Worm (Caenorhabditis elegans) whole organism, L3 larva: ENCODE results near the gene tmed-1.

Experiments used
- R02D3.7 ChIP-seq: fragments of 150-350 bp; optimal IDR thresholded peaks from 2 replicates; lab custom pipeline; 2014; ENCODE audit warnings: missing biosample characterization, missing genetic modification characterization
- ama-1 ChIP-seq: fragments of 150-350 bp; optimal IDR thresholded peaks from 2 replicates; lab custom pipeline; 2018
- ceh-28 ChIP-seq: fragments of 150-350 bp; optimal IDR thresholded peaks from 2 replicates; lab custom pipeline; 2014; ENCODE audit warnings: missing biosample characterization, missing genetic modification reagents, missing genetic modification characterization
- ceh-82 ChIP-seq: fragments of 150-350 bp; optimal IDR thresholded peaks from 2 replicates; lab custom pipeline; 2014; ENCODE audit warnings: missing biosample characterization, missing genetic modification characterization
- ceh-9 ChIP-seq: sonication (generic microtip); optimal IDR thresholded peaks from 2 replicates; lab custom pipeline; 2018; ENCODE audit warnings: missing biosample characterization, missing genetic modification characterization
- daf-12 ChIP-seq: fragments of 150-350 bp; optimal IDR thresholded peaks from 2 replicates; lab custom pipeline; 2014; ENCODE audit warnings: missing biosample characterization, missing genetic modification reagents, missing genetic modification characterization
- egl-27 ChIP-seq: sonication (generic microtip); optimal IDR thresholded peaks from 4 replicates; lab custom pipeline; 2017; ENCODE audit warnings: missing biosample characterization, missing genetic modification reagents, missing genetic modification characterization
- egl-5 ChIP-seq: fragments of 150-350 bp; optimal IDR thresholded peaks from 2 replicates; lab custom pipeline; 2017; ENCODE audit warnings: missing biosample characterization, missing genetic modification reagents, missing genetic modification characterization, inconsistent platforms
- elt-1 ChIP-seq: fragments of 150-350 bp; optimal IDR thresholded peaks from 2 replicates; lab custom pipeline; 2014; ENCODE audit warnings: missing biosample characterization, missing genetic modification characterization
- elt-2 ChIP-seq: sonication (generic microtip); optimal IDR thresholded peaks from 2 replicates; lab custom pipeline; 2016; ENCODE audit warnings: missing genetic modification reagents, mild to moderate bottlenecking, missing genetic modification characterization, missing compliant biosample characterization
- elt-3 ChIP-seq, 3 experiments: fragments of 150-350 bp in 1 of 3; sonication (generic microtip) in 2 of 3; optimal IDR thresholded peaks; 2 replicates in 2 of 3; 4 replicates in 1 of 3; lab custom pipeline; 2014 to 2017; ENCODE audit warnings: missing biosample characterization in 3 of 3, missing genetic modification characterization in 3 of 3
- eor-1 ChIP-seq, 2 experiments: fragments of 150-350 bp; optimal IDR thresholded peaks; 2 replicates each; lab custom pipeline; 2014 to 2018; ENCODE audit warnings: missing biosample characterization in 2 of 2, missing genetic modification characterization in 2 of 2
- fkh-10 ChIP-seq: sonication (generic microtip); optimal IDR thresholded peaks from 2 replicates; lab custom pipeline; 2017; ENCODE audit warnings: missing biosample characterization, missing genetic modification reagents, missing genetic modification characterization
- fkh-2 ChIP-seq: fragments of 150-350 bp; optimal IDR thresholded peaks from 2 replicates; lab custom pipeline; 2014; ENCODE audit warnings: missing biosample characterization, missing genetic modification reagents, missing genetic modification characterization
- fos-1 ChIP-seq: fragments of 150-350 bp; optimal IDR thresholded peaks from 2 replicates; lab custom pipeline; 2014; ENCODE audit warnings: missing biosample characterization, missing genetic modification characterization
- hmg-11 ChIP-seq: sonication (generic microtip); optimal IDR thresholded peaks from 2 replicates; lab custom pipeline; 2016; ENCODE audit warnings: missing genetic modification characterization, missing compliant biosample characterization
- jun-1 ChIP-seq: fragments of 150-350 bp; optimal IDR thresholded peaks from 2 replicates; lab custom pipeline; 2014; ENCODE audit warnings: missing biosample characterization, missing genetic modification reagents, missing genetic modification characterization
- lin-15B ChIP-seq: fragments of 150-350 bp; optimal IDR thresholded peaks from 2 replicates; lab custom pipeline; 2014; ENCODE audit warnings: missing biosample characterization, missing genetic modification characterization
- lin-39 ChIP-seq: fragments of 150-350 bp; optimal IDR thresholded peaks from 2 replicates; lab custom pipeline; 2018; ENCODE audit warnings: missing biosample characterization, missing genetic modification reagents, missing genetic modification characterization
- lsy-12 ChIP-seq: sonication (generic microtip); optimal IDR thresholded peaks from 2 replicates; lab custom pipeline; 2016; ENCODE audit warnings: mild to moderate bottlenecking, missing genetic modification characterization, missing compliant biosample characterization
- mdl-1 ChIP-seq: fragments of 150-350 bp; optimal IDR thresholded peaks from 2 replicates; lab custom pipeline; 2014; ENCODE audit warnings: missing biosample characterization, missing genetic modification characterization
- mml-1 ChIP-seq: fragments of 150-350 bp; sonication (generic microtip); optimal IDR thresholded peaks from 3 replicates; lab custom pipeline; 2014; ENCODE audit warnings: missing biosample characterization, missing genetic modification characterization
- nfya-1 ChIP-seq: sonication (generic microtip); optimal IDR thresholded peaks from 2 replicates; lab custom pipeline; 2017; ENCODE audit warnings: missing genetic modification characterization, mild to moderate bottlenecking, missing compliant biosample characterization, antibody characterized with exemption, moderate library complexity; ENCODE audit not compliant: insufficient read depth
- nhr-11 ChIP-seq: fragments of 150-350 bp; optimal IDR thresholded peaks from 2 replicates; lab custom pipeline; 2014; ENCODE audit warnings: missing biosample characterization, missing genetic modification characterization
- nhr-12 ChIP-seq: fragments of 150-350 bp; optimal IDR thresholded peaks from 2 replicates; lab custom pipeline; 2014; ENCODE audit warnings: missing biosample characterization, missing genetic modification characterization
- nhr-23 ChIP-seq: fragments of 150-350 bp; optimal IDR thresholded peaks from 2 replicates; lab custom pipeline; 2014; ENCODE audit warnings: missing biosample characterization, missing genetic modification reagents, missing genetic modification characterization
- nhr-25 ChIP-seq: sonication (generic microtip); optimal IDR thresholded peaks from 2 replicates; lab custom pipeline; 2017; ENCODE audit warnings: missing biosample characterization, missing genetic modification characterization
- nhr-28 ChIP-seq: fragments of 150-350 bp; optimal IDR thresholded peaks from 2 replicates; lab custom pipeline; 2014; ENCODE audit warnings: missing biosample characterization, missing genetic modification characterization
- nhr-43 ChIP-seq: sonication (generic microtip); optimal IDR thresholded peaks from 2 replicates; lab custom pipeline; 2016; ENCODE audit warnings: mild to moderate bottlenecking, missing genetic modification characterization, missing compliant biosample characterization; ENCODE audit not compliant: poor library complexity, severe bottlenecking
- nhr-67 ChIP-seq: fragments of 150-350 bp; optimal IDR thresholded peaks from 2 replicates; lab custom pipeline; 2014; ENCODE audit warnings: missing biosample characterization, missing genetic modification characterization
- nhr-77 ChIP-seq: fragments of 150-350 bp; optimal IDR thresholded peaks from 2 replicates; lab custom pipeline; 2014; ENCODE audit warnings: missing biosample characterization, missing genetic modification characterization
- pha-4 ChIP-seq: fragments of 150-350 bp; optimal IDR thresholded peaks from 2 replicates; lab custom pipeline; 2014; ENCODE audit warnings: missing biosample characterization, missing genetic modification reagents, missing genetic modification characterization
- sea-2 ChIP-seq: fragments of 150-350 bp; sonication (generic microtip); optimal IDR thresholded peaks from 4 replicates; lab custom pipeline; 2014; ENCODE audit warnings: missing biosample characterization, missing genetic modification reagents, missing genetic modification characterization
- skn-1 ChIP-seq: fragments of 150-350 bp; optimal IDR thresholded peaks from 2 replicates; lab custom pipeline; 2014; ENCODE audit warnings: missing biosample characterization, missing genetic modification characterization
- snpc-4 ChIP-seq: fragments of 150-350 bp; optimal IDR thresholded peaks from 2 replicates; lab custom pipeline; 2014; ENCODE audit warnings: missing biosample characterization, missing genetic modification characterization
- unc-39 ChIP-seq: sonication (generic microtip); optimal IDR thresholded peaks from 4 replicates; lab custom pipeline; 2017; ENCODE audit warnings: missing biosample characterization, missing genetic modification characterization
- unc-62 ChIP-seq: fragments of 150-350 bp; sonication (generic microtip); optimal IDR thresholded peaks from 4 replicates; lab custom pipeline; 2014; ENCODE audit warnings: missing biosample characterization, missing genetic modification reagents, missing genetic modification characterization
- zag-1 ChIP-seq: fragments of 150-350 bp; optimal IDR thresholded peaks from 2 replicates; lab custom pipeline; 2014; ENCODE audit warnings: missing biosample characterization, missing genetic modification characterization
- ztf-11 ChIP-seq: fragments of 150-350 bp; optimal IDR thresholded peaks from 2 replicates; lab custom pipeline; 2014; ENCODE audit warnings: missing biosample characterization, missing genetic modification characterization
- ztf-4 ChIP-seq: fragments of 150-350 bp; optimal IDR thresholded peaks from 2 replicates; lab custom pipeline; 2014; ENCODE audit warnings: missing biosample characterization, missing genetic modification characterization

The tmed-1 gene

DNA sequence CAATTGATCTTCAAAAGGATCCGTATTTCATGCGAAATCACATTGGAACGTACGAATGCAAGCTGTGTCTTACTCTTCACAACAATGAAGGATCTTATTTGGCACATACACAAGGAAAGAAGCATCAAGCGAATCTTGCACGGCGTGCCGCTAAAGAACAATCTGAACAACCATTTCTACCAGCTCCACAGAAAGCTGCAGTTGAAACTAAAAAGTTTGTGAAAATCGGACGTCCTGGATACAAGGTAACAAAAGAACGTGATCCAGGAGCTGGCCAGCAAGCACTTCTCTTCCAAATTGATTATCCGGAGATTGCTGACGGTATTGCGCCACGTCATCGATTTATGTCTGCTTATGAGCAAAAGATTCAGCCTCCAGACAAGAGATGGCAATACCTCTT lies 6.6 kb upstream of the tmed-1 start:
- TF ChIP-seq fkh-10 (no peak), ztf-11 (tag; lab: Kevin White, UChicago) (no peak), ama-1 (lab: Kevin White, UChicago) (peak; percentile 25), elt-1 (no peak), ceh-82 (tag; lab: Kevin White, UChicago) (no peak)

DNA sequence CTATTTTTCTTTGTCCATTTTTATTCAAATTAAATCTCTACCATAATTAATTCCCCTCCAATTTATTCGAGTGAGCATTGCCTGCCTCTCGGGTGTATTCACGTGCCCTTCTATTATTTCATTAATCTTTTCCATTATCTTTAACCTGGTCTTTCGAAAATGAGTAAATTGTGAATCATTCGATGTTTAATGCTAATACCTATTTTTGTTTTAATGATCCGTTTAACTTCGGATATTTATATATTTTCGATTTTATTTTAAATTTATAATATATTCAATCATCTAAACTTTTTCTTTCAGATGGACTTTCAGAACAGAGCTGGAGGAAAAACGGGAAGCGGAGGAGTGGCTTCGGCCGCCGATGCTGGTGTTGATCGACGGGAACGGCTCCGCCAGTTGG lies 6.2 kb upstream of the tmed-1 start, which contains the start of gene repo-1:
repo-1 (plus strand) TSS at position 301 of the 400 bp plus-strand sequence.
- no peak for TF ChIP-seq nhr-77
- TF ChIP-seq elt-2 (tag; lab: Kevin White, UChicago): no peak
- no peak for TF ChIP-seq nhr-43 (tag; lab: Kevin White, UChicago)
- no peak for TF ChIP-seq daf-12 (tag; lab: Kevin White, UChicago)
- TF ChIP-seq fkh-10: no peak
- TF ChIP-seq lin-39: no peak
- no peak for TF ChIP-seq egl-5 (tag; lab: Kevin White, UChicago)
- TF ChIP-seq ama-1 (lab: Kevin White, UChicago): no peak
- TF ChIP-seq ztf-4 (tag; lab: Kevin White, UChicago): no peak
- no peak for TF ChIP-seq sea-2 (GFP tag; lab: Kevin White, UChicago)
- TF ChIP-seq ceh-9 (tag; lab: Kevin White, UChicago): no peak
- TF ChIP-seq mml-1: no peak
- no peak for TF ChIP-seq fkh-2 (tag; lab: Kevin White, UChicago)

DNA sequence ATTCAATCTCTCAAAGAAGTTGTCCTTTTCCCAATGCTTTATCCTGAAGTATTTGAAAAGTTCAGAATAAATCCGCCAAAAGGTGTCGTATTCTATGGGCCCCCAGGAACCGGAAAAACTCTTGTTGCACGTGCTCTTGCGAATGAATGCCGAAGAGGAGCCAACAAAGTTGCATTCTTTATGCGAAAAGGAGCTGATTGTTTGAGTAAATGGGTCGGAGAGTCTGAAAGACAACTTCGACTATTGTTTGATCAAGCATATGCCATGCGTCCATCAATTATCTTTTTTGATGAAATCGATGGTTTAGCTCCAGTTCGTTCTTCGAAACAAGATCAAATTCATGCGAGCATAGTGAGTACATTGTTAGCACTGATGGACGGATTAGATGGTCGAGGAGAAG lies 2.8 kb upstream of the tmed-1 start:
- TF ChIP-seq fkh-10 (no peak), jun-1 (tag; lab: Kevin White, UChicago) (no peak), hmg-11 (tag; lab: Kevin White, UChicago) (no peak), egl-27 (no peak), ceh-82 (tag; lab: Kevin White, UChicago) (no peak), skn-1 (tag; lab: Kevin White, UChicago) (no peak), nhr-25 (tag; lab: Kevin White, UChicago) (no peak), ztf-11 (tag; lab: Kevin White, UChicago) (no peak), eor-1 (tag; optimal IDR thresholded peaks at IDR 0.05; lab: Kevin White, UChicago) (no peak), egl-5 (tag; lab: Kevin White, UChicago) (no peak), mml-1 (no peak), ceh-9 (tag; lab: Kevin White, UChicago) (no peak), nhr-28 (no peak), unc-39 (no peak), elt-1 (no peak), ama-1 (lab: Kevin White, UChicago) (no peak), nhr-77 (no peak), nhr-12 (no peak), zag-1 (tag; lab: Kevin White, UChicago) (no peak)

DNA sequence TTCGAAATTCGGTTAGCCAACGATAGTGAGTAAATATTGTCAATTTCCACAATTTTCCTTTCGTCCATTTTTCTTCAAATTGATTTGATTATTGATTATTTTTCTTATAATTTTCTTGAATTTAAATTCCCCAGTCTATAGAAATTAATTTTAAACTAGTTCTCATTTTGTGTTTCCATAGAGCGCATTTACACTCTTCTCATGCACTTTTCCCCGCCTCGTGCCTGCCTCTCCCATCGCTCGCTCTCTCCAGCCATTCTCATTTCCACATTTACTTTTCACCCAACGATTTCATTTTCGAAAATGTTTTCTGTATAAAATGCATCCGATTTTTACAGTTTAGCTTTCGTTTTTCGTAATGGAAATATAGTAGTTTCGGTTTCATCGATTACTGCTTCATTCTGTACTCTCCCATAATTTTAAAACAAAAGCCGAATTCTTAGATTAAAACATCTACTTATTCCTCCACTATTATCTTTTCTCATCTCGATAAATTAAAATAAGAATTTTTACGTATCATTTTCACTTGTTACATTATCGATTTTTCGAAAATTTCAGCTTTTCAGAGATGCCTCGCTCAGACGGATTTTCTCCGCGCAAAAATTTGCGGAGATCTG lies 1.1 kb upstream of the tmed-1 start, which contains the start of gene lex-1:
lex-1 (plus strand) TSS at position 567 of the 617 bp plus-strand sequence.
- TF ChIP-seq pha-4: peak; percentile 77
- peak; percentile 42 for TF ChIP-seq egl-5 (tag; lab: Kevin White, UChicago)
- peak; percentile 17 for TF ChIP-seq hmg-11 (tag; lab: Kevin White, UChicago)
- TF ChIP-seq snpc-4 (tag; lab: Kevin White, UChicago): peak; percentile 22
- no peak for TF ChIP-seq mml-1
- TF ChIP-seq elt-3 (tag; optimal IDR thresholded peaks at IDR 0.05; lab: Kevin White, UChicago): no peak
- TF ChIP-seq lin-15B: peak; percentile 84
- no peak for TF ChIP-seq fos-1
- no peak for TF ChIP-seq lsy-12 (tag; lab: Kevin White, UChicago)
- peak; percentile 12 for TF ChIP-seq jun-1 (tag; lab: Kevin White, UChicago)
- no peak for TF ChIP-seq ama-1 (lab: Kevin White, UChicago)
- TF ChIP-seq nhr-23 (tag; lab: Kevin White, UChicago): peak; percentile 5
- peak; percentile 63 for TF ChIP-seq nfya-1 (tag; lab: Kevin White, UChicago)

DNA sequence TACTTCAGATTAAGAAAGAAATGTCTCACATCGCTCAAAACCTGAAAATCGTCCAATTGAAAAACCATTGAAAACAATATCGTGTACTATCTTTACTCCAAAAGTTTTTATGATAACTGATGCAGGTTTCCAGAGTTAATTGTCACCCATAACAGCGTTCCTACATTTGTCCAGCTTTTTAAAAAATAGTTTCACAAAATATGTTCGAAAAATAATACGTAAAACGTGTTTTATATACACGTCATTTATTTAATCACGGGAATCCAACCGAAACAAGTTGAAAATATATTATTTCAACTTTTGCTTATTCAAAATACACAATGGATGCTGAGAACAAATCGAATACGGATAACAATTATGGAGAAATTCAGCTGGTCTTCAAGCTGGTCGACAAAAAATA lies 2.5 kb downstream of the tmed-1 start, which contains the start of gene K08E4.7:
K08E4.7 (plus strand) TSS at position 301 of the 400 bp plus-strand sequence.
- TF ChIP-seq R02D3.7 (tag; lab: Kevin White, UChicago) (no peak), nhr-28 (no peak), nhr-11 (no peak), egl-27 (no peak), nhr-67 (tag; lab: Kevin White, UChicago) (no peak), ceh-28 (tag; lab: Kevin White, UChicago) (no peak), egl-5 (tag; lab: Kevin White, UChicago) (no peak), daf-12 (tag; lab: Kevin White, UChicago) (no peak), fos-1 (no peak), mdl-1 (tag; lab: Kevin White, UChicago) (no peak), unc-62 (GFP tag; lab: Kevin White, UChicago) (no peak), fkh-2 (tag; lab: Kevin White, UChicago) (no peak), eor-1 (tag; optimal IDR thresholded peaks at IDR 0.05; lab: Kevin White, UChicago) (no peak), nhr-12 (no peak)
